Worm (Caenorhabditis elegans): Measurements from ENCODE around the gene thoc-2.
A peak's percentile ranks its signal among the peaks of the same experiment; 100 is the strongest.

thoc-2 gene

ce11 chrIII:6359171-6359854, 8.5 kb upstream of the thoc-2 start:
- TF ChIP-seq nhr-19 (GFP tag; conservative IDR thresholded peaks at IDR 0.05) (0 out of 2 replicates have a peak, but pooled peaks have one; percentile 5), mdl-1 (tag; optimal IDR thresholded peaks at IDR 0.05) (peak in 1 of 2 experiments; percentile 16), isw-1 (GFP tag; IDR thresholded peaks at IDR 0.05) (no peak), nhr-85 (tag) (peak; percentile 70), irx-1 (tag; optimal IDR thresholded peaks at IDR 0.05) (no peak), lin-15B (tag; optimal IDR thresholded peaks at IDR 0.05) (no peak), egl-27 (tag; optimal IDR thresholded peaks at IDR 0.05) (no peak), rnt-1 (tag; optimal IDR thresholded peaks at IDR 0.05) (peak; percentile 12), ceh-90 (tag; optimal IDR thresholded peaks at IDR 0.05) (no peak), lin-14 (GFP tag; optimal IDR thresholded peaks at IDR 0.05) (peak; percentile 21), elt-3 (tag; optimal IDR thresholded peaks at IDR 0.05) (no peak), ceh-88 (GFP tag; IDR thresholded peaks at IDR 0.05) (no peak), fkh-4 (tag; optimal IDR thresholded peaks at IDR 0.05; ENCODE audit: borderline replicate concordance) (peak; percentile 27), unc-30 (tag; optimal IDR thresholded peaks at IDR 0.05) (no peak), zag-1 (tag; optimal IDR thresholded peaks at IDR 0.05) (no peak), efl-1 (optimal IDR thresholded peaks at IDR 0.05) (no peak), efl-1 (GFP tag; optimal IDR thresholded peaks at IDR 0.05 in 1 of 2) (peak in 1 of 2 experiments; percentile 82), unc-62 (GFP tag; optimal IDR thresholded peaks at IDR 0.05) (no peak), pag-3 (tag; optimal IDR thresholded peaks at IDR 0.05; ENCODE audit: borderline replicate concordance, insufficient read depth) (peak; percentile 27), fkh-10 (GFP tag; optimal IDR thresholded peaks at IDR 0.05) (no peak), lin-35 (GFP tag; optimal IDR thresholded peaks at IDR 0.05) (peak in 1 of 2 experiments; percentile 5), nhr-12 (tag; optimal IDR thresholded peaks at IDR 0.05) (no peak), lin-13 (GFP tag; optimal IDR thresholded peaks at IDR 0.05) (no peak), ceh-63 (GFP tag; optimal IDR thresholded peaks at IDR 0.05) (no peak), unc-98 (GFP tag; IDR thresholded peaks at IDR 0.05) (no peak), ces-1 (GFP tag; optimal IDR thresholded peaks at IDR 0.05) (no peak), lir-3 (tag; optimal IDR thresholded peaks at IDR 0.05; ENCODE audit: poor library complexity) (no peak), aha-1 (tag; optimal IDR thresholded peaks at IDR 0.05) (no peak), blmp-1 (tag; optimal IDR thresholded peaks at IDR 0.05) (peak; percentile 83), dsc-1 (tag; optimal IDR thresholded peaks at IDR 0.05) (peak; percentile 53), hlh-17 (GFP tag; optimal IDR thresholded peaks at IDR 0.05; ENCODE audit: borderline replicate concordance) (no peak), snu-23 (GFP tag; optimal IDR thresholded peaks at IDR 0.05) (no peak), pqm-1 (tag; optimal IDR thresholded peaks at IDR 0.05) (no peak), mef-2 (tag; optimal IDR thresholded peaks at IDR 0.05) (no peak)

ce11 chrIII:6360114-6360513, 7.7 kb upstream of the thoc-2 start:
- TF ChIP-seq C04F5.9 (tag; optimal IDR thresholded peaks at IDR 0.05): no peak
- TF ChIP-seq lin-13 (GFP tag; optimal IDR thresholded peaks at IDR 0.05): peak; percentile 50
- TF ChIP-seq unc-30 (tag; optimal IDR thresholded peaks at IDR 0.05): no peak
- TF ChIP-seq lin-15B (tag; optimal IDR thresholded peaks at IDR 0.05): no peak
- TF ChIP-seq blmp-1 (tag; optimal IDR thresholded peaks at IDR 0.05): peak; percentile 61
- TF ChIP-seq zip-4 (GFP tag; optimal IDR thresholded peaks at IDR 0.05): no peak
- TF ChIP-seq lir-3 (tag; optimal IDR thresholded peaks at IDR 0.05; ENCODE audit: poor library complexity): peak; percentile 26
- peak; percentile 2 for TF ChIP-seq swsn-7 (tag; optimal IDR thresholded peaks at IDR 0.05)
- peak in 1 of 2 experiments; percentile 85 for TF ChIP-seq mdl-1 (tag; optimal IDR thresholded peaks at IDR 0.05)
- TF ChIP-seq zag-1 (tag; optimal IDR thresholded peaks at IDR 0.05): no peak
- TF ChIP-seq ceh-82 (tag; optimal IDR thresholded peaks at IDR 0.05): no peak
- TF ChIP-seq hlh-17 (GFP tag; optimal IDR thresholded peaks at IDR 0.05; ENCODE audit: borderline replicate concordance): no peak
- TF ChIP-seq lin-35 (GFP tag; optimal IDR thresholded peaks at IDR 0.05): peak; percentile 28 to 58
- TF ChIP-seq nhr-47 (tag; optimal IDR thresholded peaks at IDR 0.05): peak; percentile 55
- TF ChIP-seq aly-2 (tag; optimal IDR thresholded peaks at IDR 0.05): no peak
- peak; percentile 53 to 65 for TF ChIP-seq lsy-2 (tag; optimal IDR thresholded peaks at IDR 0.05)
- no peak for TF ChIP-seq ceh-90 (tag; optimal IDR thresholded peaks at IDR 0.05)
- peak in 1 of 6 experiments; percentile 3 for TF ChIP-seq elt-3 (tag; optimal IDR thresholded peaks at IDR 0.05)
- peak; percentile 57 for TF ChIP-seq dsc-1 (tag; optimal IDR thresholded peaks at IDR 0.05)
- TF ChIP-seq tbx-2 (tag; optimal IDR thresholded peaks at IDR 0.05): peak; percentile 42
- TF ChIP-seq ztf-11 (tag; optimal IDR thresholded peaks at IDR 0.05): no peak
- no peak for TF ChIP-seq nhr-76 (tag; optimal IDR thresholded peaks at IDR 0.05)
- TF ChIP-seq F16B12.6 (tag; optimal IDR thresholded peaks at IDR 0.05): no peak
- TF ChIP-seq sup-37 (GFP tag; optimal IDR thresholded peaks at IDR 0.05): no peak
- TF ChIP-seq nhr-20 (tag; optimal IDR thresholded peaks at IDR 0.05): peak; percentile 80
- no peak for TF ChIP-seq ces-1 (GFP tag; optimal IDR thresholded peaks at IDR 0.05)
- TF ChIP-seq lin-14 (GFP tag; optimal IDR thresholded peaks at IDR 0.05): peak; percentile 91
- peak; percentile 66 for TF ChIP-seq lin-39 (tag; optimal IDR thresholded peaks at IDR 0.05)
- TF ChIP-seq snu-23 (GFP tag; optimal IDR thresholded peaks at IDR 0.05): peak; percentile 74
- TF ChIP-seq sptf-1 (tag; optimal IDR thresholded peaks at IDR 0.05): no peak
